Fruit fly (Drosophila melanogaster): Measurements from ENCODE around the gene CG10026.

CG10026 gene

dm6 chr2L:19452535-19453317, 1.3 kb upstream of the CG10026 start (continued):
- no peak for TF ChIP-seq Gug (GFP tag; IDR thresholded peaks at IDR 0.05)
- TF ChIP-seq gsb-n (tag; optimal IDR thresholded peaks at IDR 0.05) = no peak
- no peak for TF ChIP-seq onecut (GFP tag; IDR thresholded peaks at IDR 0.05)
- no peak for TF ChIP-seq CG32767 (GFP tag; IDR thresholded peaks at IDR 0.05)
- TF ChIP-seq caup (GFP tag; optimal IDR thresholded peaks at IDR 0.05; ENCODE audit: severe bottlenecking) = no peak
- TF ChIP-seq D (optimal IDR thresholded peaks at IDR 0.05) = no peak
- no peak for TF ChIP-seq D (GFP tag; optimal IDR thresholded peaks at IDR 0.05)
- TF ChIP-seq nmo (GFP tag; optimal IDR thresholded peaks at IDR 0.05) = no peak
- peak; percentile 4 for TF ChIP-seq Blimp-1 (GFP tag; optimal IDR thresholded peaks at IDR 0.05)
- no peak for TF ChIP-seq CG31224 (GFP tag; IDR thresholded peaks at IDR 0.05)
- TF ChIP-seq vnd (GFP tag; IDR thresholded peaks at IDR 0.05; ENCODE audit: partially characterized antibody) = no peak
- no peak for TF ChIP-seq CG43689 (GFP tag; IDR thresholded peaks at IDR 0.05)
- TF ChIP-seq ap (GFP tag; IDR thresholded peaks at IDR 0.05) = no peak
- TF ChIP-seq E2f2 (GFP tag; IDR thresholded peaks at IDR 0.05) = peak; percentile 75
- no peak for TF ChIP-seq CG8944 (GFP tag; optimal IDR thresholded peaks at IDR 0.05)
- TF ChIP-seq rib (GFP tag; IDR thresholded peaks at IDR 0.05) = no peak; the same call in 1 of the 2 replicates
- no peak for TF ChIP-seq CG4424 (GFP tag; optimal IDR thresholded peaks at IDR 0.05)
- peak; percentile 36; the same call in 1 of the 2 replicates for TF ChIP-seq CG32772 (GFP tag; IDR thresholded peaks at IDR 0.05)
- TF ChIP-seq CG17359 (tag; optimal IDR thresholded peaks at IDR 0.05) = peak; percentile 41
- no peak for TF ChIP-seq Tbp (GFP tag; optimal IDR thresholded peaks at IDR 0.05)
- TF ChIP-seq CG9797 (GFP tag; optimal IDR thresholded peaks at IDR 0.05) = no peak
- TF ChIP-seq kah (GFP tag; optimal IDR thresholded peaks at IDR 0.05) = no peak
- TF ChIP-seq Asciz (GFP tag; optimal IDR thresholded peaks at IDR 0.05) = no peak
- no peak for TF ChIP-seq Atf-2 (GFP tag; optimal IDR thresholded peaks at IDR 0.05)
- TF ChIP-seq bcd (GFP tag; optimal IDR thresholded peaks at IDR 0.05) = no peak
- TF ChIP-seq CG1647 (GFP tag; optimal IDR thresholded peaks at IDR 0.05) = no peak
- TF ChIP-seq CG7271 (tag; optimal IDR thresholded peaks at IDR 0.05) = no peak
- TF ChIP-seq CG6854 (GFP tag; optimal IDR thresholded peaks at IDR 0.05) = no peak
- TF ChIP-seq trh (GFP tag; optimal IDR thresholded peaks at IDR 0.05) = no peak
- peak; percentile 44 for TF ChIP-seq gem (tag; optimal IDR thresholded peaks at IDR 0.05)
- no peak for TF ChIP-seq Hr39 (optimal IDR thresholded peaks at IDR 0.05)
- TF ChIP-seq CG12071 (GFP tag; optimal IDR thresholded peaks at IDR 0.05) = no peak
- no peak for TF ChIP-seq HLH54F (GFP tag; optimal IDR thresholded peaks at IDR 0.05)
- TF ChIP-seq CG7556 (GFP tag; optimal IDR thresholded peaks at IDR 0.05) = no peak
- TF ChIP-seq tx (GFP tag; optimal IDR thresholded peaks at IDR 0.05) = no peak
- no peak for TF ChIP-seq CG12236 (GFP tag; optimal IDR thresholded peaks at IDR 0.05)
- no peak for TF ChIP-seq CG11398 (GFP tag; optimal IDR thresholded peaks at IDR 0.05)
- TF ChIP-seq ac (GFP tag; optimal IDR thresholded peaks at IDR 0.05) = no peak
- no peak for TF ChIP-seq CG42726 (GFP tag; IDR thresholded peaks at IDR 0.05; ENCODE audit: partially characterized antibody)

DNA sequence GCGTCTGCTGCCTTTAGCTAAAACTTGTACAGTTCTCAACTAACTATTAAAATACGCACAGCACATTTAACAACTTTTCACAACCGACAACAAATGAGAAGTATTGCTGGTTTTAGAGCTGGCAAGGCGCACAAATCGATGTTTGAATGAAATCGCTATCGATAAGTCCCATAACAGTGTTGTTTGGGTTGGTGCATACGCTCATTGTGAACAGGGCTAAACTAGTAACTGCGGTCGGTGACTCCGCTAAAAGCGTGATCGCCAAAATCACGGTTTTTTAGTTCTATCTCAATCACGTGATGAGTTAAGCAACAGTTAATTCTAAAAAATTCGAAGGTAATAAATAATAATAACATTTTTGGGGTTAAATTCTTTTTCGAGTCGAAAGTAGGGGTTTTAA, 675 bp upstream of the CG10026 start, which contains the start of gene Top2:
TSS of gene Top2 (minus strand) at position 110 of the 400 bp plus-strand sequence.
- TF ChIP-seq psq (GFP tag; optimal IDR thresholded peaks at IDR 0.05) = no peak
- no peak for TF ChIP-seq CG33557 (GFP tag; optimal IDR thresholded peaks at IDR 0.05)
- peak; percentile 82 for TF ChIP-seq Hmr (GFP tag; optimal IDR thresholded peaks at IDR 0.05)
- TF ChIP-seq kah (GFP tag; optimal IDR thresholded peaks at IDR 0.05) = no peak
- no peak for TF ChIP-seq tgo (GFP tag; IDR thresholded peaks at IDR 0.05)
- peak; percentile 81 for TF ChIP-seq hbn (GFP tag; IDR thresholded peaks at IDR 0.05; ENCODE audit: partially characterized antibody)
- TF ChIP-seq wek (GFP tag; optimal IDR thresholded peaks at IDR 0.05) = no peak
- peak; percentile 70 for TF ChIP-seq nmo (GFP tag; optimal IDR thresholded peaks at IDR 0.05)
- TF ChIP-seq CG30403 (GFP tag; optimal IDR thresholded peaks at IDR 0.05) = peak; percentile 27
- TF ChIP-seq lbe (GFP tag; optimal IDR thresholded peaks at IDR 0.05) = no peak
- TF ChIP-seq org-1 (GFP tag; optimal IDR thresholded peaks at IDR 0.05) = no peak
- TF ChIP-seq CG10979 (tag; optimal IDR thresholded peaks at IDR 0.05) = no peak
- TF ChIP-seq NC2β (GFP tag; optimal IDR thresholded peaks at IDR 0.05) = peak; percentile 33
- no peak for TF ChIP-seq CG6272 (GFP tag; IDR thresholded peaks at IDR 0.05)
- no peak for TF ChIP-seq salm (tag; optimal IDR thresholded peaks at IDR 0.05)
- TF ChIP-seq CG2116 (GFP tag; optimal IDR thresholded peaks at IDR 0.05) = peak; percentile 97
